Fruit fly (Drosophila melanogaster): ENCODE results near the gene CG31415.
A peak's percentile ranks its signal among the peaks of the same experiment; 100 is the strongest.

The CG31415 gene

DNA sequence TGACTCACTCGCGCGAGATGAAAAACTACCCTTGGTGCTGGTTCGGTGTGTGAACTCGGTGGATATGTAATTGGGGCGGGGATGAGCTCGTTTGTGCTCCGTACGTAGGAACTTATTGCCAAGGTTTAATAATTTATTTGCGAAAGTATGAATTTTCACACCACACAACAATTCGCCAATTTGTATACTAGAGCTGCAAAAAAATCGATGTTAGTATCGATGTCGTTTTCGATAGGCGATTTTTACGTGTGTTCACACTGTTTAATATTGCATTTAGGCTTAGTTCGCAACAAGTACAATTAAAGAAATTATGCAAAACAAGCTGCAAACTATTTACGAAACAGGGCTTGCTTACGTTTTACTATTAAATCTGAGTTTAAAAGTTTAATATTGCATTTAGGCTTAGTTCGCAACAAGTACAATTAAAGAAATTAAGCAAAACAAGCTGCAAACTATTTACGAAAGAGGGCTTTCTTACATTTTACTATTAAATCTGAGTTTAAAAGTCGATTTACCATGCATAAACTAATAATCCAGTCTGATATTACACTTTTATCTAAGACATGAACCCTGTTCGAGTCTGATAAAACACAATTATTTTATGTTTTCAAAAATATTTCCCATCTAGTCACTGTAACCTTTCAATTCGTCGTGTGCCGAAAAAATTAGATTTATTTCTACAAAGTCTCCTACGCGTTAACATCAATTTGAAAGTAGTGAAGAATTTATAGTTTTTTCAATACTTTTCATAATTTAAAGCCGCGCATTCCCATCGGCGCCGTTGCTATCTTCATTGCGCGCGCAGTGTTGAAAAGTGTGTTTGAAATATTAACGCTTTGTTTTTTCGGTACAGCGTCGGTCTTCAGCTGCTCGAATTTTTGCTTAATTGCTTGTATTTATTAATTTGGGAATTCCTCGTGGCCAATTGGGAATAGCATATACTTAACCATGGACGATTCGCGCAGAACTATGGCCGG, 19.9 kb downstream of the CG31415 start, which contains the start of the genes Snap24 and CG8478 (continued):
- TF ChIP-seq ato (GFP tag; IDR thresholded peaks at IDR 0.05; ENCODE audit: partially characterized antibody) = peak; percentile 80
- no peak for TF ChIP-seq Chrac-16 (GFP tag; optimal IDR thresholded peaks at IDR 0.05)
- no peak for TF ChIP-seq Lpt (GFP tag; optimal IDR thresholded peaks at IDR 0.05)
- TF ChIP-seq Max (GFP tag; optimal IDR thresholded peaks at IDR 0.05) = no peak
- TF ChIP-seq CG7357 (GFP tag; IDR thresholded peaks at IDR 0.05) = peak; percentile 96
- no peak for TF ChIP-seq Nf-YB (GFP tag; optimal IDR thresholded peaks at IDR 0.05)
- TF ChIP-seq CHES-1-like (GFP tag; optimal IDR thresholded peaks at IDR 0.05) = no peak
- TF ChIP-seq Rfx (GFP tag; IDR thresholded peaks at IDR 0.05) = no peak
- TF ChIP-seq CG18262 (tag; optimal IDR thresholded peaks at IDR 0.05) = no peak
- TF ChIP-seq sna (GFP tag; IDR thresholded peaks at IDR 0.05; ENCODE audit: partially characterized antibody) = peak; percentile 74
- peak; percentile 92 for TF ChIP-seq CG17802 (tag; optimal IDR thresholded peaks at IDR 0.05)
- no peak for TF ChIP-seq lola (GFP tag; optimal IDR thresholded peaks at IDR 0.05)
- no peak for TF ChIP-seq CG4360 (GFP tag; IDR thresholded peaks at IDR 0.05)
- TF ChIP-seq CG7987 (GFP tag; optimal IDR thresholded peaks at IDR 0.05) = no peak
- TF ChIP-seq CG2875 (GFP tag; optimal IDR thresholded peaks at IDR 0.05) = no peak
- no peak for TF ChIP-seq CG3838 (GFP tag; optimal IDR thresholded peaks at IDR 0.05)
- TF ChIP-seq zen2 (GFP tag; IDR thresholded peaks at IDR 0.05; ENCODE audit: partially characterized antibody) = peak; percentile 66; the same call in 2 of the 3 replicates
- no peak for TF ChIP-seq otp (GFP tag; IDR thresholded peaks at IDR 0.05)
- TF ChIP-seq CG2889 (GFP tag; IDR thresholded peaks at IDR 0.05) = no peak
- peak; percentile 91 for TF ChIP-seq sens (GFP tag)
- TF ChIP-seq h (optimal IDR thresholded peaks at IDR 0.05) = no peak
- no peak for TF ChIP-seq CG12236 (GFP tag; optimal IDR thresholded peaks at IDR 0.05)
- no peak for TF ChIP-seq Deaf1 (tag; optimal IDR thresholded peaks at IDR 0.05)
- no peak for TF ChIP-seq mirr (GFP tag; optimal IDR thresholded peaks at IDR 0.05)
- TF ChIP-seq CG12659 (GFP tag; optimal IDR thresholded peaks at IDR 0.05) = peak; percentile 26
- TF ChIP-seq CG2712 (tag; optimal IDR thresholded peaks at IDR 0.05) = peak; percentile 6
- TF ChIP-seq cato (GFP tag; optimal IDR thresholded peaks at IDR 0.05; ENCODE audit: borderline replicate concordance) = no peak
- TF ChIP-seq CG2116 (GFP tag; optimal IDR thresholded peaks at IDR 0.05) = peak; percentile 66
- TF ChIP-seq CG1024 (GFP tag; IDR thresholded peaks at IDR 0.05) = no peak
- TF ChIP-seq lab (GFP tag; optimal IDR thresholded peaks at IDR 0.05) = no peak
- TF ChIP-seq CG3407 (GFP tag; optimal IDR thresholded peaks at IDR 0.05) = no peak
- no peak for TF ChIP-seq ap (GFP tag; IDR thresholded peaks at IDR 0.05)
- TF ChIP-seq Drgx (GFP tag; IDR thresholded peaks at IDR 0.05) = no peak
- no peak for TF ChIP-seq Bteb2 (GFP tag; optimal IDR thresholded peaks at IDR 0.05)
- TF ChIP-seq hbn (GFP tag; IDR thresholded peaks at IDR 0.05; ENCODE audit: partially characterized antibody) = peak; percentile 65
- TF ChIP-seq jing (GFP tag; optimal IDR thresholded peaks at IDR 0.05) = no peak
- peak; percentile 46; the same call in 1 of the 3 replicates for TF ChIP-seq CG34422 (GFP tag; IDR thresholded peaks at IDR 0.05)
- no peak for TF ChIP-seq CG30431 (GFP tag; optimal IDR thresholded peaks at IDR 0.05)
- no peak for TF ChIP-seq gsb-n (tag; optimal IDR thresholded peaks at IDR 0.05)
- TF ChIP-seq croc (GFP tag; conservative IDR thresholded peaks at IDR 0.05) = no peak
- TF ChIP-seq Sry-δ (GFP tag; optimal IDR thresholded peaks at IDR 0.05) = peak; percentile 88
- no peak for TF ChIP-seq ham (GFP tag; IDR thresholded peaks at IDR 0.05)
- TF ChIP-seq Meics (GFP tag; optimal IDR thresholded peaks at IDR 0.05) = no peak
- no peak for TF ChIP-seq CG8290 (GFP tag; optimal IDR thresholded peaks at IDR 0.05)
- TF ChIP-seq CG8290 (tag; optimal IDR thresholded peaks at IDR 0.05) = no peak
- no peak for TF ChIP-seq Kr (GFP tag; optimal IDR thresholded peaks at IDR 0.05)
- peak; percentile 84 for TF ChIP-seq rib (GFP tag; IDR thresholded peaks at IDR 0.05)
- TF ChIP-seq ci (GFP tag; IDR thresholded peaks at IDR 0.05) = no peak
- no peak for TF ChIP-seq sob (GFP tag; IDR thresholded peaks at IDR 0.05)
